Fruit fly (Drosophila melanogaster) whole organism, embryonic: ENCODE data around the gene CG7565.
A peak's percentile ranks its signal among the peaks of the same experiment; 100 is the strongest.

Experiments
- ATbp ChIP-seq: fragments of 200-800 bp; sonication (Bioruptor generic); optimal IDR thresholded peaks from 2 replicates; lab custom pipeline; 2017; ENCODE audit warnings: missing biosample characterization, mild to moderate bottlenecking, missing genetic modification characterization, missing genetic modification reagents
- Antp ChIP-seq: fragments of 200-800 bp; sonication (Bioruptor generic); optimal IDR thresholded peaks from 3 replicates; lab custom pipeline; 2016; ENCODE audit warnings: missing biosample characterization, missing genetic modification characterization
- Atf6 ChIP-seq: fragments of 200-800 bp; sonication (Bioruptor generic); IDR thresholded peaks from 2 replicates; pipeline ENCODE4 v1.3.6; 2022; ENCODE audit warnings: missing biosample characterization, missing genetic modification characterization
- Bdp1 ChIP-seq: fragments of 200-800 bp; sonication (Bioruptor generic); optimal IDR thresholded peaks from 3 replicates; lab custom pipeline; 2016; ENCODE audit warnings: missing biosample characterization, missing genetic modification characterization
- CG10543 ChIP-seq: fragments of 200-800 bp; sonication (Bioruptor generic); optimal IDR thresholded peaks from 3 replicates; lab custom pipeline; 2017; ENCODE audit warnings: missing biosample characterization, mild to moderate bottlenecking, missing genetic modification characterization, moderate library complexity
- CG11695 ChIP-seq: fragments of 200-800 bp; sonication (Bioruptor generic); IDR thresholded peaks from 3 replicates; pipeline ENCODE4 v1.3.6; 2022; ENCODE audit warnings: missing biosample characterization, missing genetic modification characterization
- CG12104 ChIP-seq: fragments of 200-800 bp; sonication (Bioruptor generic); optimal IDR thresholded peaks from 3 replicates; lab custom pipeline; 2016; ENCODE audit warnings: missing biosample characterization, missing genetic modification characterization
- CG12219 ChIP-seq: fragments of 200-800 bp; sonication (Bioruptor generic); optimal IDR thresholded peaks from 3 replicates; lab custom pipeline; 2018; ENCODE audit warnings: missing biosample characterization, mild to moderate bottlenecking, missing genetic modification characterization
- CG14050 ChIP-seq: fragments of 200-800 bp; sonication (Bioruptor generic); IDR thresholded peaks from 3 replicates; pipeline ENCODE4 v1.3.6; 2022; ENCODE audit warnings: missing biosample characterization, missing genetic modification characterization
- CG1603 ChIP-seq: fragments of 200-800 bp; sonication (Bioruptor generic); optimal IDR thresholded peaks from 2 replicates; lab custom pipeline; 2019; ENCODE audit warnings: missing biosample characterization, mild to moderate bottlenecking, missing genetic modification characterization, moderate library complexity
- CG17829 ChIP-seq: fragments of 200-800 bp; optimal IDR thresholded peaks from 2 replicates; lab custom pipeline; 2019; ENCODE audit warnings: missing biosample characterization, mild to moderate bottlenecking, missing genetic modification characterization, moderate library complexity
- CG18619 ChIP-seq: fragments of 200-800 bp; sonication (Bioruptor generic); optimal IDR thresholded peaks from 3 replicates; lab custom pipeline; 2017; ENCODE audit warnings: missing biosample characterization, mild to moderate bottlenecking, missing genetic modification characterization
- CG2120 ChIP-seq: fragments of 200-800 bp; sonication (Bioruptor generic); optimal IDR thresholded peaks from 3 replicates; lab custom pipeline; 2016; ENCODE audit warnings: missing biosample characterization, missing genetic modification characterization
- CG33213 ChIP-seq: fragments of 200-800 bp; sonication (Bioruptor generic); optimal IDR thresholded peaks from 3 replicates; lab custom pipeline; 2016; ENCODE audit warnings: missing biosample characterization, missing genetic modification characterization
- CG4328 ChIP-seq: fragments of 200-800 bp; sonication (Bioruptor generic); optimal IDR thresholded peaks from 3 replicates; lab custom pipeline; 2017; ENCODE audit warnings: missing biosample characterization, missing genetic modification reagents, missing genetic modification characterization
- CG4404 ChIP-seq: fragments of 200-800 bp; sonication (Bioruptor generic); IDR thresholded peaks from 2 replicates; pipeline ENCODE4 v1.3.6; 2022; ENCODE audit warnings: missing biosample characterization, missing genetic modification characterization
- CG4820 ChIP-seq: fragments of 200-800 bp; sonication (Bioruptor generic); optimal IDR thresholded peaks from 3 replicates; lab custom pipeline; 2016; ENCODE audit warnings: missing biosample characterization, missing genetic modification characterization
- CG6254 ChIP-seq: fragments of 200-800 bp; sonication (Bioruptor generic); optimal IDR thresholded peaks from 3 replicates; lab custom pipeline; 2017; ENCODE audit warnings: mild to moderate bottlenecking, missing biosample characterization, missing genetic modification reagents, missing genetic modification characterization
- CG7372 ChIP-seq: fragments of 200-800 bp; sonication (Bioruptor generic); IDR thresholded peaks from 2 replicates; pipeline ENCODE4 v1.3.6; 2022; ENCODE audit warnings: missing biosample characterization, missing genetic modification characterization
- CG8924 ChIP-seq: fragments of 200-800 bp; optimal IDR thresholded peaks from 3 replicates; lab custom pipeline; 2019; ENCODE audit warnings: missing biosample characterization, mild to moderate bottlenecking, missing genetic modification characterization, moderate library complexity
- CTCF ChIP-seq: fragments of 200-800 bp; sonication (Bioruptor generic); optimal IDR thresholded peaks from 2 replicates; lab custom pipeline; 2017; ENCODE audit warnings: missing biosample characterization, mild to moderate bottlenecking, missing genetic modification characterization, moderate library complexity
- Deaf1 ChIP-seq: fragments of 200-800 bp; optimal IDR thresholded peaks from 3 replicates; lab custom pipeline; 2019; ENCODE audit warnings: missing biosample characterization, mild to moderate bottlenecking, missing genetic modification characterization, moderate library complexity
- Fer1 ChIP-seq: fragments of 200-800 bp; sonication (Bioruptor generic); optimal IDR thresholded peaks from 2 replicates; lab custom pipeline; 2017; ENCODE audit warnings: missing biosample characterization, mild to moderate bottlenecking, missing genetic modification characterization
- Fer2 ChIP-seq: fragments of 200-800 bp; sonication (Bioruptor generic); optimal IDR thresholded peaks from 2 replicates; lab custom pipeline; 2018; ENCODE audit warnings: missing biosample characterization, mild to moderate bottlenecking, missing genetic modification characterization, moderate library complexity
- Hsf ChIP-seq: fragments of 200-800 bp; sonication (Bioruptor generic); optimal IDR thresholded peaks from 3 replicates; lab custom pipeline; 2016; ENCODE audit warnings: missing biosample characterization, missing genetic modification characterization
- Lhr ChIP-seq: fragments of 200-800 bp; sonication (Bioruptor generic); optimal IDR thresholded peaks from 3 replicates; lab custom pipeline; 2017; ENCODE audit warnings: mild to moderate bottlenecking, missing biosample characterization, missing genetic modification reagents, missing genetic modification characterization
- Nf-YB ChIP-seq: fragments of 200-800 bp; sonication (Bioruptor generic); optimal IDR thresholded peaks from 3 replicates; lab custom pipeline; 2019; ENCODE audit warnings: missing biosample characterization, mild to moderate bottlenecking, missing genetic modification characterization, moderate library complexity
- Nf-YC ChIP-seq: fragments of 200-800 bp; optimal IDR thresholded peaks from 3 replicates; lab custom pipeline; 2019; ENCODE audit warnings: missing biosample characterization, mild to moderate bottlenecking, missing genetic modification characterization, moderate library complexity
- Oaz ChIP-seq: fragments of 200-800 bp; sonication (Bioruptor generic); IDR thresholded peaks from 2 replicates; pipeline ENCODE4 v1.3.6; 2022; ENCODE audit warnings: missing biosample characterization, missing genetic modification characterization
- Pdp1 ChIP-seq, 2 experiments: fragments of 200-800 bp; sonication (Bioruptor generic); optimal IDR thresholded peaks; 3 replicates each; lab custom pipeline; 2016; ENCODE audit warnings: missing biosample characterization in 2 of 2, missing genetic modification characterization in 2 of 2, mild to moderate bottlenecking in 1 of 2, moderate library complexity in 1 of 2
- Sox102F ChIP-seq: fragments of 200-800 bp; sonication (Bioruptor generic); optimal IDR thresholded peaks from 2 replicates; lab custom pipeline; 2018; ENCODE audit warnings: missing biosample characterization, mild to moderate bottlenecking, missing genetic modification characterization, moderate library complexity
- chinmo ChIP-seq: fragments of 200-800 bp; sonication (Bioruptor generic); IDR thresholded peaks from 4 replicates; pipeline ENCODE4 v1.3.6; 2022; ENCODE audit warnings: missing biosample characterization, missing genetic modification characterization; ENCODE audit not compliant: partially characterized antibody
- croc ChIP-seq: fragments of 200-800 bp; sonication (Bioruptor generic); conservative IDR thresholded peaks from 3 replicates; pipeline ENCODE4 v1.3.6; 2022; ENCODE audit warnings: missing biosample characterization, missing genetic modification characterization
- dm ChIP-seq: fragments of 200-800 bp; sonication (Bioruptor generic); optimal IDR thresholded peaks from 3 replicates; lab custom pipeline; 2016; ENCODE audit warnings: missing biosample characterization, missing genetic modification characterization
- exex ChIP-seq: fragments of 200-800 bp; sonication (Bioruptor generic); optimal IDR thresholded peaks from 4 replicates; lab custom pipeline; 2018; ENCODE audit warnings: missing biosample characterization, mild to moderate bottlenecking, missing genetic modification characterization, moderate library complexity
- fd64A ChIP-seq: fragments of 200-800 bp; sonication (Bioruptor generic); optimal IDR thresholded peaks from 3 replicates; lab custom pipeline; 2018; ENCODE audit warnings: missing biosample characterization, mild to moderate bottlenecking, missing genetic modification characterization
- grau ChIP-seq: fragments of 200-800 bp; optimal IDR thresholded peaks from 3 replicates; lab custom pipeline; 2019; ENCODE audit warnings: missing biosample characterization, mild to moderate bottlenecking, missing genetic modification characterization, moderate library complexity
- hb ChIP-seq: fragments of 200-800 bp; sonication (Bioruptor generic); IDR thresholded peaks from 3 replicates; pipeline ENCODE4 v1.3.6; 2022; ENCODE audit warnings: missing biosample characterization, missing genetic modification characterization; ENCODE audit not compliant: partially characterized antibody
- hkb ChIP-seq, 2 experiments: fragments of 200-800 bp in 1 of 2; fragments of >200 bp in 1 of 2; sonication (Bioruptor generic) in 1 of 2; IDR thresholded peaks in 1 of 2; optimal IDR thresholded peaks in 1 of 2; 2 replicates each; pipeline versions ENCODE4 v1.3.6 to Lab custom; 2017 to 2022; ENCODE audit warnings: missing biosample characterization in 1 of 2, missing genetic modification characterization in 1 of 2
- lbe ChIP-seq: fragments of 200-800 bp; sonication (Bioruptor generic); optimal IDR thresholded peaks from 2 replicates; lab custom pipeline; 2016; ENCODE audit warnings: missing biosample characterization, mild to moderate bottlenecking, missing genetic modification characterization
- lola ChIP-seq, 3 experiments: fragments of >200 bp in 2 of 3; fragments of 200-800 bp in 1 of 3; sonication (Bioruptor generic) in 1 of 3; optimal IDR thresholded peaks; 2 replicates each; lab custom pipeline; 2017 to 2019; ENCODE audit warnings: missing biosample characterization in 3 of 3, missing genetic modification characterization in 3 of 3, mild to moderate bottlenecking in 1 of 3, moderate library complexity in 1 of 3
- nau ChIP-seq: fragments of 200-800 bp; sonication (Bioruptor generic); optimal IDR thresholded peaks from 3 replicates; lab custom pipeline; 2017; ENCODE audit warnings: missing biosample characterization, mild to moderate bottlenecking, missing genetic modification characterization, missing genetic modification reagents
- pfk ChIP-seq: fragments of 200-800 bp; sonication (Bioruptor generic); optimal IDR thresholded peaks from 2 replicates; lab custom pipeline; 2018; ENCODE audit warnings: missing biosample characterization, mild to moderate bottlenecking, missing genetic modification characterization, moderate library complexity
- row ChIP-seq: fragments of 200-800 bp; sonication (Bioruptor generic); IDR thresholded peaks from 3 replicates; pipeline ENCODE4 v1.3.6; 2022; ENCODE audit warnings: missing biosample characterization, missing genetic modification characterization
- scrt ChIP-seq: fragments of 200-800 bp; sonication (Bioruptor generic); optimal IDR thresholded peaks from 2 replicates; lab custom pipeline; 2018; ENCODE audit warnings: missing biosample characterization, mild to moderate bottlenecking, missing genetic modification characterization, moderate library complexity
- sima ChIP-seq: fragments of 200-800 bp; sonication (Bioruptor generic); optimal IDR thresholded peaks from 2 replicates; lab custom pipeline; 2016; ENCODE audit warnings: missing biosample characterization, missing genetic modification characterization
- sr ChIP-seq: fragments of 200-800 bp; sonication (Bioruptor generic); IDR thresholded peaks from 3 replicates; pipeline ENCODE4 v1.3.6; 2022; ENCODE audit warnings: missing biosample characterization, missing genetic modification characterization
- sug ChIP-seq: fragments of 200-800 bp; optimal IDR thresholded peaks from 2 replicates; lab custom pipeline; 2019; ENCODE audit warnings: missing biosample characterization, mild to moderate bottlenecking, missing genetic modification characterization, moderate library complexity

Gene CG7565

dm6 chr3L:8063214-8064156 lies 28.1 kb downstream of the CG7565 start, which contains the start of gene Sarm (continued):
- TF ChIP-seq chinmo (GFP tag; lab: Robert Waterston, UW) (peak; percentile 96), sima (GFP tag; lab: Kevin White, UChicago) (no peak), sug (tag; lab: Kevin White, UChicago) (peak; percentile 58), CG1603 (tag; lab: Kevin White, UChicago) (peak; percentile 29), CG4328 (GFP tag; lab: Kevin White, UChicago) (peak; percentile 37), ATbp (GFP tag; lab: Kevin White, UChicago) (peak; percentile 41), CG6254 (peak; percentile 13), Lhr (GFP tag; lab: Kevin White, UChicago) (peak; percentile 3), lola (GFP tag; optimal IDR thresholded peaks at IDR 0.05; lab: Kevin White, UChicago) (peak in 1 of 3 experiments; percentile 43), Nf-YB (GFP tag; lab: Kevin White, UChicago) (peak; percentile 45), CG10543 (GFP tag; lab: Kevin White, UChicago) (peak; percentile 53), Fer2 (tag; lab: Kevin White, UChicago) (no peak), grau (tag; lab: Kevin White, UChicago) (peak; percentile 58), hkb (optimal IDR thresholded peaks at IDR 0.05; lab: Kevin White, UChicago) (no peak), hkb (GFP tag; IDR thresholded peaks at IDR 0.05; lab: Robert Waterston, UW) (peak; percentile 15; the same call in 1 of the 2 replicates), CG8924 (tag; lab: Kevin White, UChicago) (peak; percentile 58), dm (peak; percentile 19), pfk (GFP tag; lab: Kevin White, UChicago) (no peak), croc (GFP tag; lab: Robert Waterston, UW) (no peak), Fer1 (GFP tag; lab: Kevin White, UChicago) (peak; percentile 52), CG33213 (no peak), Nf-YC (tag; lab: Kevin White, UChicago) (peak; percentile 60), Oaz (GFP tag; lab: Robert Waterston, UW) (no peak), fd64A (no peak), Hsf (GFP tag; lab: Kevin White, UChicago) (peak; percentile 20), CG2120 (GFP tag; lab: Kevin White, UChicago) (peak; percentile 47), exex (tag; lab: Kevin White, UChicago) (no peak), CG7372 (no peak), Sox102F (GFP tag; lab: Kevin White, UChicago) (peak; percentile 39), nau (GFP tag; lab: Kevin White, UChicago) (peak; percentile 50), CG14050 (GFP tag; lab: Robert Waterston, UW) (no peak), hb (no peak), CG4404 (GFP tag; lab: Robert Waterston, UW) (no peak), CG4820 (GFP tag; lab: Kevin White, UChicago) (peak; percentile 19), CG12104 (GFP tag; lab: Kevin White, UChicago) (peak; percentile 48), row (GFP tag; lab: Robert Waterston, UW) (peak; percentile 82), Atf6 (GFP tag; lab: Robert Waterston, UW) (peak; percentile 37; the same call in 1 of the 2 replicates), lbe (peak; percentile 41), CTCF (GFP tag; lab: Kevin White, UChicago) (no peak), Deaf1 (peak; percentile 73), scrt (GFP tag; lab: Kevin White, UChicago) (peak; percentile 25), Antp (GFP tag; lab: Kevin White, UChicago) (no peak), CG17829 (tag; lab: Kevin White, UChicago) (peak; percentile 5), Pdp1 (GFP tag; optimal IDR thresholded peaks at IDR 0.05; lab: Kevin White, UChicago) (peak in 1 of 2 experiments; percentile 37), CG18619 (GFP tag; lab: Kevin White, UChicago) (peak; percentile 43), Bdp1 (GFP tag; lab: Kevin White, UChicago) (peak; percentile 6), sr (GFP tag; lab: Robert Waterston, UW) (peak; percentile 72), CG11695 (GFP tag; lab: Robert Waterston, UW) (no peak; the same call in 2 of the 3 replicates), CG12219 (no peak)
